ENCODE assay signal across 8 worm cellular contexts in the genomic region with DNA sequence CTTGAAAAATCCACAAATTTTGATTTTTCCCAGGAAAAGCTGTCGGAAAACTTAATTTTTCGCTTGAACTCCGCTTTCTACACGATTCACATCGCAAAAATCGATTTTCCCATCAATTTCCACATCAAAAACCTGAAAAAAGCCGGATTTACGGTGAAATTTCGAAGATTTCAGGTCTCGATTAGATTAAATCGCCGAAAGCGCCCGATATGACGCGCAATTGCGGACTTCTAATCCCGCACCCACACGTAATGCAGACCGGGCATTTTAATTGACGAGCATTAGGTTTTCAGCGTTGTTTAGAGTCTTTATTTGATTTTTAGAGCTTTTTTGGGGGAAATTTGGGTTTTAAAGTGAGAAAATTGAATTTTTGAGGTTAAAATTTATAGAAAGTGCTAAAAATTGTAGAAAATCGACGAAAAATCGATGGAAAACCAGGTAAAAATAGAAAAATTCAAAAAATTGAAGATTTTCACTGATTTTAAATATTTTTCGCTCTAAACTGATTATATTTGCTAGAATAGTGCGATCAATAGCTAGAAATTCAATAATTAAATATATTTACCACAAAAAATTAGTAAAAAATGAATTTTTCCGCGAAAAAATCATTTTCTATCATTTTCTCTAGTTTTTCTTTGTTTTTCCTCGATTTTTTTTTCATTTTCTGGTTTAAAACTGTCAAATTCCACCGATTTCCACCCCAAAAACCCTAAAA.
TF ChIP-seq lines count a peak whose summit lies in the region.

A gene (plus strand): TSS at position 665 of the 715 bp plus-strand sequence.

TF ChIP-seq in whole organism, L1 larva, 84 proteins besides CTCF, POLR2A, EP300 and RAD21 (continues in another document):
- TF ChIP-seq unc-98 (GFP tag; IDR thresholded peaks at IDR 0.05; lab: Robert Waterston, UW) (no peak), mep-1 (tag; optimal IDR thresholded peaks at IDR 0.05; lab: Kevin White, UChicago) (peak; percentile 26), efl-1 (optimal IDR thresholded peaks at IDR 0.05; lab: Kevin White, UChicago) (peak; percentile 40 to 57), efl-1 (GFP tag; optimal IDR thresholded peaks at IDR 0.05 in 1 of 2; lab: Kevin White, UChicago) (peak; percentile 53 to 94), tbx-2 (tag; optimal IDR thresholded peaks at IDR 0.05; lab: Kevin White, UChicago) (no peak), ceh-82 (tag; optimal IDR thresholded peaks at IDR 0.05; lab: Kevin White, UChicago) (peak in 1 of 3 experiments; percentile 15), zip-4 (GFP tag; optimal IDR thresholded peaks at IDR 0.05; lab: Kevin White, UChicago) (no peak), sup-37 (GFP tag; optimal IDR thresholded peaks at IDR 0.05; lab: Kevin White, UChicago) (no peak), mef-2 (tag; optimal IDR thresholded peaks at IDR 0.05; lab: Kevin White, UChicago) (no peak), unc-62 (GFP tag; optimal IDR thresholded peaks at IDR 0.05; lab: Kevin White, UChicago) (no peak)

TF ChIP-seq in whole organism, L2 larva, 48 proteins besides CTCF, POLR2A, EP300 and RAD21 (continues in another document):
- TF ChIP-seq nhr-23 (tag; optimal IDR thresholded peaks at IDR 0.05; lab: Kevin White, UChicago) (no peak), unc-39 (tag; optimal IDR thresholded peaks at IDR 0.05; lab: Kevin White, UChicago) (no peak), sma-9 (GFP tag; optimal IDR thresholded peaks at IDR 0.05; lab: Kevin White, UChicago) (no peak), sma-9 (tag; optimal IDR thresholded peaks at IDR 0.05; lab: Kevin White, UChicago) (no peak), egl-27 (tag; optimal IDR thresholded peaks at IDR 0.05; lab: Kevin White, UChicago) (no peak), mdl-1 (tag; optimal IDR thresholded peaks at IDR 0.05; lab: Kevin White, UChicago) (no peak), zag-1 (tag; optimal IDR thresholded peaks at IDR 0.05; lab: Kevin White, UChicago) (no peak), ztf-11 (tag; optimal IDR thresholded peaks at IDR 0.05; lab: Kevin White, UChicago) (no peak), sma-3 (GFP tag; optimal IDR thresholded peaks at IDR 0.05; lab: Kevin White, UChicago) (no peak), F13H6.1 (tag; optimal IDR thresholded peaks at IDR 0.05; lab: Kevin White, UChicago) (no peak), peb-1 (tag; optimal IDR thresholded peaks at IDR 0.05; lab: Kevin White, UChicago) (no peak)

TF ChIP-seq in whole organism, L3 larva, 47 proteins besides CTCF, POLR2A, EP300 and RAD21 (continues in another document):
- TF ChIP-seq mdl-1 (tag; optimal IDR thresholded peaks at IDR 0.05; lab: Kevin White, UChicago): no peak
- TF ChIP-seq lin-15B (tag; optimal IDR thresholded peaks at IDR 0.05; lab: Kevin White, UChicago): peak; percentile 39
- no peak for TF ChIP-seq nhr-76 (tag; optimal IDR thresholded peaks at IDR 0.05; lab: Kevin White, UChicago)
- TF ChIP-seq lsy-12 (tag; optimal IDR thresholded peaks at IDR 0.05; lab: Kevin White, UChicago): no peak
- TF ChIP-seq ztf-4 (tag; optimal IDR thresholded peaks at IDR 0.05; lab: Kevin White, UChicago): no peak
- TF ChIP-seq ceh-16 (tag; optimal IDR thresholded peaks at IDR 0.05; lab: Kevin White, UChicago): no peak
- TF ChIP-seq nfya-1 (tag; optimal IDR thresholded peaks at IDR 0.05; lab: Kevin White, UChicago; ENCODE audit: insufficient read depth): peak; percentile 2
- no peak for TF ChIP-seq fkh-10 (GFP tag; optimal IDR thresholded peaks at IDR 0.05; lab: Kevin White, UChicago)
- peak; percentile 2 for TF ChIP-seq nhr-23 (tag; optimal IDR thresholded peaks at IDR 0.05; lab: Kevin White, UChicago)
- TF ChIP-seq elt-1 (tag; optimal IDR thresholded peaks at IDR 0.05; lab: Kevin White, UChicago): no peak
- no peak for TF ChIP-seq nhr-28 (tag; optimal IDR thresholded peaks at IDR 0.05; lab: Kevin White, UChicago)

TF ChIP-seq in whole organism, L4 larva, 104 proteins besides CTCF, POLR2A, EP300 and RAD21 (continues in another document):
- TF ChIP-seq aha-1 (tag; lab: Kevin White, UChicago): peak; percentile 88
- TF ChIP-seq mdl-1 (tag; optimal IDR thresholded peaks at IDR 0.05; lab: Kevin White, UChicago): no peak
- TF ChIP-seq skn-1 (tag; optimal IDR thresholded peaks at IDR 0.05; lab: Kevin White, UChicago): no peak
- no peak for TF ChIP-seq spr-3 (GFP tag; optimal IDR thresholded peaks at IDR 0.05; lab: Kevin White, UChicago)
- no peak for TF ChIP-seq Y75B8A.6 (GFP tag; IDR thresholded peaks at IDR 0.05; lab: Robert Waterston, UW)
- TF ChIP-seq lin-13 (GFP tag; optimal IDR thresholded peaks at IDR 0.05; lab: Kevin White, UChicago): no peak
- TF ChIP-seq ceh-82 (tag; optimal IDR thresholded peaks at IDR 0.05; lab: Kevin White, UChicago): no peak
- no peak for TF ChIP-seq rbr-2 (tag; optimal IDR thresholded peaks at IDR 0.05; lab: Kevin White, UChicago)
- TF ChIP-seq mdt-29 (GFP tag; IDR thresholded peaks at IDR 0.05; lab: Robert Waterston, UW): no peak
- TF ChIP-seq T20F7.1 (GFP tag; optimal IDR thresholded peaks at IDR 0.05; lab: Kevin White, UChicago): no peak
- no peak for TF ChIP-seq nhr-28 (tag; optimal IDR thresholded peaks at IDR 0.05; lab: Kevin White, UChicago)
- TF ChIP-seq R02D3.7 (tag; optimal IDR thresholded peaks at IDR 0.05; lab: Kevin White, UChicago): no peak

TF ChIP-seq in whole organism, early embryonic, 17 proteins besides CTCF, POLR2A, EP300 and RAD21:
- TF ChIP-seq ceh-36 (tag; optimal IDR thresholded peaks at IDR 0.05; lab: Kevin White, UChicago) (peak; percentile 33), sea-1 (GFP tag; conservative IDR thresholded peaks at IDR 0.05; lab: Robert Waterston, UW) (no peak)

TF ChIP-seq in whole organism, late embryonic, 69 proteins besides CTCF, POLR2A, EP300 and RAD21:
- peak; percentile 77 for TF ChIP-seq unc-42 (tag; optimal IDR thresholded peaks at IDR 0.05; lab: Kevin White, UChicago)
- TF ChIP-seq sox-2 (GFP tag; IDR thresholded peaks at IDR 0.05; lab: Robert Waterston, UW): no peak
TF ChIP-seq in whole organism, late embryonic: peak in this region for 1.

TF ChIP-seq in whole organism, mixed stage, embryonic, 35 proteins besides CTCF, POLR2A, EP300 and RAD21 (continues in another document):
- no peak for TF ChIP-seq elt-3 (tag; optimal IDR thresholded peaks at IDR 0.05; lab: Kevin White, UChicago)
- TF ChIP-seq nhr-28 (tag; optimal IDR thresholded peaks at IDR 0.05; lab: Kevin White, UChicago): no peak
- TF ChIP-seq nhr-2 (tag; optimal IDR thresholded peaks at IDR 0.05; lab: Kevin White, UChicago): no peak
- no peak for TF ChIP-seq mls-2 (tag; optimal IDR thresholded peaks at IDR 0.05; lab: Kevin White, UChicago)
- TF ChIP-seq ztf-11 (tag; optimal IDR thresholded peaks at IDR 0.05; lab: Kevin White, UChicago): no peak
- peak; percentile 88 for TF ChIP-seq ces-1 (GFP tag; optimal IDR thresholded peaks at IDR 0.05; lab: Kevin White, UChicago)
- TF ChIP-seq lsy-2 (tag; optimal IDR thresholded peaks at IDR 0.05; lab: Kevin White, UChicago): peak; percentile 5
- no peak for TF ChIP-seq sptf-1 (tag; optimal IDR thresholded peaks at IDR 0.05; lab: Kevin White, UChicago)
- TF ChIP-seq mep-1 (tag; optimal IDR thresholded peaks at IDR 0.05; lab: Kevin White, UChicago): peak; percentile 10
- no peak for TF ChIP-seq cnd-1 (tag; optimal IDR thresholded peaks at IDR 0.05; lab: Kevin White, UChicago)
- no peak for TF ChIP-seq ham-2 (GFP tag; optimal IDR thresholded peaks at IDR 0.05; lab: Kevin White, UChicago)
- no peak for TF ChIP-seq lin-32 (GFP tag; optimal IDR thresholded peaks at IDR 0.05; lab: Kevin White, UChicago)
- TF ChIP-seq sem-2 (GFP tag; optimal IDR thresholded peaks at IDR 0.05; lab: Kevin White, UChicago): no peak
- no peak for TF ChIP-seq ceh-43 (GFP tag; optimal IDR thresholded peaks at IDR 0.05; lab: Kevin White, UChicago)
- TF ChIP-seq nhr-237 (tag; optimal IDR thresholded peaks at IDR 0.05; lab: Kevin White, UChicago): no peak
- peak; percentile 43 for TF ChIP-seq lin-13 (tag; optimal IDR thresholded peaks at IDR 0.05; lab: Kevin White, UChicago)
- no peak for TF ChIP-seq tbx-8 (GFP tag; optimal IDR thresholded peaks at IDR 0.05; lab: Kevin White, UChicago)
- TF ChIP-seq ceh-83 (GFP tag; optimal IDR thresholded peaks at IDR 0.05; lab: Kevin White, UChicago): no peak
- TF ChIP-seq nhr-12 (tag; optimal IDR thresholded peaks at IDR 0.05; lab: Kevin White, UChicago): no peak
- TF ChIP-seq unc-120 (tag; optimal IDR thresholded peaks at IDR 0.05; lab: Kevin White, UChicago; ENCODE audit: poor library complexity, severe bottlenecking): no peak
- no peak for TF ChIP-seq unc-39 (tag; optimal IDR thresholded peaks at IDR 0.05; lab: Kevin White, UChicago)

TF ChIP-seq in whole organism, young adult, 124 proteins besides CTCF, POLR2A, EP300 and RAD21 (continues in another document):
- TF ChIP-seq mcd-1 (GFP tag; IDR thresholded peaks at IDR 0.05; lab: Robert Waterston, UW): peak; percentile 35; the same call in 1 of the 2 replicates
- TF ChIP-seq madf-6 (GFP tag; IDR thresholded peaks at IDR 0.05; lab: Robert Waterston, UW): peak; percentile 45; the same call in 1 of the 2 replicates
- no peak for TF ChIP-seq ceh-100 (GFP tag; IDR thresholded peaks at IDR 0.05; lab: Robert Waterston, UW)
- no peak for TF ChIP-seq Y67H2A.10 (GFP tag; conservative IDR thresholded peaks at IDR 0.05; lab: Robert Waterston, UW)
- TF ChIP-seq F57A8.1 (GFP tag; optimal IDR thresholded peaks at IDR 0.05; lab: Kevin White, UChicago): no peak
- TF ChIP-seq fkh-3 (tag; optimal IDR thresholded peaks at IDR 0.05; lab: Kevin White, UChicago): no peak
- TF ChIP-seq K12H6.12 (tag; optimal IDR thresholded peaks at IDR 0.05; lab: Kevin White, UChicago): no peak
- TF ChIP-seq pha-4 (tag; optimal IDR thresholded peaks at IDR 0.05; lab: Kevin White, UChicago): no peak
- no peak for TF ChIP-seq lag-1 (GFP tag; IDR thresholded peaks at IDR 0.05; lab: Robert Waterston, UW)
- TF ChIP-seq F57C9.4 (tag; optimal IDR thresholded peaks at IDR 0.05; lab: Kevin White, UChicago): no peak
- no peak for TF ChIP-seq rpc-1 (optimal IDR thresholded peaks at IDR 0.05; lab: Kevin White, UChicago)
- no peak for TF ChIP-seq rpc-1 (tag; optimal IDR thresholded peaks at IDR 0.05; lab: Kevin White, UChicago)
- TF ChIP-seq ztf-25 (GFP tag; IDR thresholded peaks at IDR 0.05; lab: Robert Waterston, UW): no peak
- TF ChIP-seq ekl-4 (GFP tag; IDR thresholded peaks at IDR 0.05; lab: Robert Waterston, UW): 0 out of 2 replicates have a peak, but pooled peaks have one; percentile 40
- TF ChIP-seq ama-1 (optimal IDR thresholded peaks at IDR 0.05; lab: Kevin White, UChicago): no peak
- no peak for TF ChIP-seq ama-1 (GFP tag; optimal IDR thresholded peaks at IDR 0.05; lab: Kevin White, UChicago)
- no peak for TF ChIP-seq F55B11.4 (tag; optimal IDR thresholded peaks at IDR 0.05; lab: Kevin White, UChicago; ENCODE audit: borderline replicate concordance, insufficient read depth)
- no peak for TF ChIP-seq Y79H2A.3 (GFP tag; conservative IDR thresholded peaks at IDR 0.05; lab: Robert Waterston, UW)
- TF ChIP-seq ceh-58 (GFP tag; IDR thresholded peaks at IDR 0.05; lab: Robert Waterston, UW): no peak
- no peak for TF ChIP-seq T26A5.8 (tag; optimal IDR thresholded peaks at IDR 0.05; lab: Kevin White, UChicago)
- TF ChIP-seq ceh-27 (GFP tag; optimal IDR thresholded peaks at IDR 0.05; lab: Kevin White, UChicago): no peak
- TF ChIP-seq dpl-1 (GFP tag; optimal IDR thresholded peaks at IDR 0.05; lab: Kevin White, UChicago): no peak
- no peak for TF ChIP-seq snpc-1.1 (tag; optimal IDR thresholded peaks at IDR 0.05; lab: Kevin White, UChicago; ENCODE audit: insufficient read depth)
